Fruit fly (Drosophila melanogaster): Measurements from ENCODE around the gene CG14658.

DNA sequence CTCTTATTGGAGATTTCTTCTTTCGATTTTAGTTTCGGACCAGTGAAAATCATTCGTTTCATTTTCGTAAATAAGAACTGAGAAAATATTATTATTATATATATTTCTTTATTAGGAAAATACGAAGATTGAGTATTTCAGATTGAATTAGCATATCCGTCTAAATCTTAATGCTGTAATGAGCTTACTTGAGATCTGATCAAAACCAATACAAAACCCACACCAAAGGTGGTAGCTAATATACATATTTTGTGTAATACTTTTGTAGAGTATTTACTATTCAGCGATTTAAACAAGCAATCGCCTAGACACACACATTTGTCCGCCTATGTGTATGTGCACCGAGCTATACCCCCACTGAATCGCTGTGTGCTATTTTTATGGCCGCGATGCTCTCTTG is 49.6 kb downstream of the CG14658 start:
- no peak for TF ChIP-seq CG6689 (GFP tag; IDR thresholded peaks at IDR 0.05)
- TF ChIP-seq lmd (GFP tag; IDR thresholded peaks at IDR 0.05) = no peak
- no peak for TF ChIP-seq tio (GFP tag; optimal IDR thresholded peaks at IDR 0.05)
- no peak for TF ChIP-seq unpg (GFP tag; optimal IDR thresholded peaks at IDR 0.05)
- no peak for TF ChIP-seq Bteb2 (GFP tag; optimal IDR thresholded peaks at IDR 0.05)
- no peak for TF ChIP-seq CG8281 (tag; optimal IDR thresholded peaks at IDR 0.05)
- no peak for TF ChIP-seq bowl (GFP tag; IDR thresholded peaks at IDR 0.05)

All from whole organism, embryonic.